Worm (Caenorhabditis elegans): ENCODE data around the gene F13A7.7.

F13A7.7 gene

DNA sequence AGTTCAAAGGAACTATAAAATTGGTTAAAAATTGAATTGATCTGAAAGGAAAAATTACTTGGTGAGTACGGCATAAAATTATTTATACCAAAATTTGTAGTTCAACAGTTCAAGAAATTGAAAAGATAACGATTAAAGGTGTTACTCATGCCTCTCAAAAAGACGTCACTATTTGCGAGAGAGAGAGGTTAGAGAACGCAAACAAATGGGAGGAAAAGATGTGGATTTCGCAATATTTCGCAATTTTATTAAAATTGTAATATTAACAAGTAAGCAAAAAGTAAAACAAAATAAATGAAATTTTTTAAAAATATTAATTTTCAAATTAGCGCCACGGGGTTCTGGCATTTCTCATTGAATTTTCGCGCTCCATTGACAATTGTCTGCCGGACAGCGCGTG lies 11.5 kb upstream of the F13A7.7 start, which contains the start of gene F13A7.11:
TSS of gene F13A7.11 (minus strand) at position 174 of the 400 bp plus-strand sequence.
- TF ChIP-seq him-1 (tag; optimal IDR thresholded peaks at IDR 0.05) (no peak), dao-5 (tag; optimal IDR thresholded peaks at IDR 0.05) (no peak), W03F9.2 (tag; optimal IDR thresholded peaks at IDR 0.05) (no peak)

DNA sequence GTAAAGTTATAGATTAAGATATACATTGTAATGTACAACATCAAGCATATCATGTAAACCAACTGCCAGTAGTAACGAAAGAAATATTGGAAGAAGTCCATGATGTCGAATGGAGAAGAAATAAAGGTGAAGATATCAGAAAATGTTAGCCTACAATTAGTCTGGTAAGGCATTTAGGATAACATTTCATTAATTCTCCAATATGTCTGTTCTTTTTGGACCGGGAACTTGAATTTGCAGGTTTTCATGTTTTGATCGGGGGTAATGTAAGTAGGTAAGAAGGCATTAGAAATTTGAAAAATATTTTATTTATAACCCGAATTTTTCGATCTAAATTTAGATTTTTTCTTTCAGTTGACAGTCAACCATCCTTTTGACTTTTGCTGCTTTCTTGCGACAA lies 10.1 kb upstream of the F13A7.7 start, which contains the start of gene srd-63:
TSS of gene srd-63 (minus strand) at position 101 of the 400 bp plus-strand sequence.
- TF ChIP-seq dao-5 (tag; optimal IDR thresholded peaks at IDR 0.05) (no peak), him-1 (tag; optimal IDR thresholded peaks at IDR 0.05) (no peak), W03F9.2 (tag; optimal IDR thresholded peaks at IDR 0.05) (no peak)

DNA sequence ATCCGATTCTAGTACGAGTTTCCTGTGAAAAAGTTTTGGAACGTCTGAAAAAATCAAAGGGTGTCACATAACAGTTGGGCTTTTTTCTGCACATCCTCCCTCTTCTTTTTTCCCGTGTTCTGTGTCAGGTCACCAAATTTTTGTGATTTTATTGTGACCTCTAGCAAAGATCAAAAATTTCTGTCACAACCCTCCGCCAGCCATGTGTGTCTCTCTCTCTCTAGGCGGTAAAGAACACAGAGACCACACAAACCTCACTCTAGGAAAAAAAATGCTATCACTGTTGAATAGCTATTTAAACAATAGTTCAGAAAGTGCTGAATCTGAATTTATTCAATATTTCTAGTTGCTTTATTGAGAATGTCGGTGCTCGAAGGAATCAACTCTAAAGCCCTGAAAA lies 7.0 kb upstream of the F13A7.7 start, which contains the start of gene gst-44:
TSS of gene gst-44 (plus strand) at position 237 of the 400 bp plus-strand sequence.
- TF ChIP-seq W03F9.2 (tag; optimal IDR thresholded peaks at IDR 0.05) = no peak
- no peak for TF ChIP-seq him-1 (tag; optimal IDR thresholded peaks at IDR 0.05)
- TF ChIP-seq dao-5 (tag; optimal IDR thresholded peaks at IDR 0.05) = no peak

DNA sequence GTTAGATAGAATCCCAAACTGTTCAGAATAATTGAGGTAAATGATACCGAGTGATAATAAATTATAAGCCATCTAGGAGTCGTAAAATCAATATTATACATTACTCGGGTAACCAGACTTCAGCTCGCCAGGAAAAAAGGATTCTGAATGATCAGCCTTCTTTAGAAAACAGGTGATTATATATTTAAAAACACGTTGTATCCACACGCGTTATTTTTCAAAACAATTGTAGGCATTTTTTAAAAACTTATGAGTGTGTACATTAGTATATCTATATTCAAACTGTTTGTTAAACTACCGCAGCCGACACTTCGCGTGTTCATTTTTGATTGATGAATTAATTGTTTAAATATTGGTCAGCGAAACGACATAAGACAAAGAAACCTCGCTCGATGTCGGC lies 4.6 kb upstream of the F13A7.7 start, which contains the start of gene sri-65:
TSS of gene sri-65 (minus strand) at position 101 of the 400 bp plus-strand sequence.
- TF ChIP-seq W03F9.2 (tag; optimal IDR thresholded peaks at IDR 0.05) (no peak), him-1 (tag; optimal IDR thresholded peaks at IDR 0.05) (no peak), dao-5 (tag; optimal IDR thresholded peaks at IDR 0.05) (no peak)

DNA sequence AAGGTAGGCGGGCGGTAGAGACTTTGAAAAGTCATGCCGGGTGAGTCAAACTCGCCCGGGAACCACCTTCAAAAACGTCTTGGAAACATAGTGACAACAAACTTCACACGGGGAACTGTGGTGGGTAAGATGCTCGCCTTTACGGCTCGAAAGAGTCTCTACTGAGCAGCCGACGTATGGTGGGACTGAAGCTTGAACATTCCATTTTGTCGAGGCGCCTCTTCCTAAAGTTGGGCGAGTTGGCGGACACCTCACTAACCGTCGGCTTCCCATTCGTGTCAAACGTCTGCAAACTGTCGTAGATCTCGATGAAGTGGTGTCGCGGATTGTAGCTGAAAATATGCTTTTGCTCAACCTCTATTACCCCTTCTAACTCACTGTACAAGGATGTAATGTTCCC lies 680 bp downstream of the F13A7.7 start:
- TF ChIP-seq dao-5 (tag; optimal IDR thresholded peaks at IDR 0.05) (no peak), W03F9.2 (tag; optimal IDR thresholded peaks at IDR 0.05) (no peak)

DNA sequence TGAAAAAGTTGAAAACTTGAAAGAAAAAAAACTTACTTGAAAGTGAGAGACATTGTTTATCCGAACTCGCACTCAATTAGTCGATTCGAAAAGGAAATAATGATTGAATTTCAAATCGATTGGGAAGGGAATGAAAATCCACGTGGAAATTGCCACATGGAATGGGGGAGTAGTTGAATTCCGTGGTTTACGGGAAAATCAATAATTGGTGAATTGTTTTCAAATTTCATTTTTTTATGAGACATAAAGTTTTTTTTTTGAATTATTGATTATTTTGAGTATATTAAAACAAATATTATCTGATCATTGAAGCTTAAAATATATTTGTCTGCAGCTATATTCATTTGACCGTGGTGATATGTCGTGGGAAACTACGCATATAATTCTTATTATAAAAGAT lies 5.8 kb downstream of the F13A7.7 start, which contains the start of gene F13A7.1:
TSS of gene F13A7.1 (minus strand) at position 101 of the 400 bp plus-strand sequence.
- TF ChIP-seq W03F9.2 (tag; optimal IDR thresholded peaks at IDR 0.05) (no peak), dao-5 (tag; optimal IDR thresholded peaks at IDR 0.05) (no peak), him-1 (tag; optimal IDR thresholded peaks at IDR 0.05) (no peak)

DNA sequence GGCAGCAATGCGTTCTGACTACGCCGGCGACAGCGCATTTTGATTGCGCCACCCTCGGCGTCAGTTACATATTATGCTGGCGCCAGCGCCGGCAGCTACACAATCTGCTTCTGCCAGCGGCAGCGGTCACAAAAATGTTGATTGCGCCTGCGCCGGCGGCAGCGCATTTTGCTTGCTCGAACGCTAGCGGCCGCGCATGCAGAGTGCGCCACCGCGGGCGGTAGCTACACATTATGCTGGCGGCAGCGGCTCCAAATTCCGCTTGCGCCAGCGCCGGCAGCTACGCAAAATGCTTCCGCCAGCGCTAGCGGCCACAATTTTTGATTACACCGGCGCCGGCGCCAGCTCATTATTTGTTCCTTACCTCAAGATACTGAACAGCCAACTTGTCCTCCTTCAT lies 6.4 kb downstream of the F13A7.7 start:
- no peak for TF ChIP-seq W03F9.2 (tag; optimal IDR thresholded peaks at IDR 0.05)
- no peak for TF ChIP-seq dao-5 (tag; optimal IDR thresholded peaks at IDR 0.05)
- TF ChIP-seq him-1 (tag; optimal IDR thresholded peaks at IDR 0.05) = no peak

DNA sequence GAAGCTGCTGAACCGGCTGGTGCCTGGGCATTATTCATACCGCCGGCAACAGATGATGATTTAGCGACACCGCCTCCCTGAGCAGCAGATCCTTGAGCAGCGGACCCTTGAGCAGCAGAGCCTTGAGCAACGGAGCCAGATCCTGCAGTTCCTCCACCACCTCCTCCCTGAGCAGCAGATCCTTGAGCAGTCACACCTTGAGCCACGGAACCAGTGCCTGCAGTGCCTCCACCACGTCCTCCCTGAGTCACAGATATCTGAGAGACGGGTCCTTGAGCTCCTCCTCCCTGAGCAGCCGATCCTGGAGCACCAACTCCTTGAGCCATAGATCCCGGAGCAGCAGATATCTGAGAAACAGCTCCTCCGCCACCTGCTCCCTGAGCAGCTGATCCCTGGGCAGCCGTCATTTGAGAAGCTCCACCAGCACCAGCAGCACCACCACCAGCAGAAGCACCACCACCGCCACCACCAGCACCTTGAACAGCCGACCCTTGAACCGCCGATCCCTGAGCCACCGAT lies 7.1 kb downstream of the F13A7.7 start:
- no peak for TF ChIP-seq him-1 (tag; optimal IDR thresholded peaks at IDR 0.05)
- TF ChIP-seq W03F9.2 (tag; optimal IDR thresholded peaks at IDR 0.05) = no peak
- no peak for TF ChIP-seq dao-5 (tag; optimal IDR thresholded peaks at IDR 0.05)

DNA sequence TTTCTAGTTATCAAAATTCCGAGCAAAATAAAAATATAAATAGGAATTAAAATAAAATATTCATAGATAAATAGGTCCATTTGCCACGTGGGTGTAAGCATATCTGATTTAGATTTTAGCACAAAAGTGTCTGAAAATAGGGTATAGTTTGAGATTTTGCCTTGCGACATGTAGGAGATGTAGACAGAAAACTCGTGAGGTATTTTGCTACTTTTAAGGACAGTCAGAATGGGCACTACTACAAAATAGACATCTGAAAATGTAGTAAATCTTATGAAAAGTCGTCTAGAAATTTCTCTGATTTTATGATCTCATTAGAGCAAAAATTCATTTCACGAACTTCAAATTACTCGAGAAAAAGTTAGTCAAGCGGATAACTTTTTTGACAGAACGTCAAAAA lies 9.0 kb downstream of the F13A7.7 start, which contains the start of gene srv-34:
TSS of gene srv-34 (minus strand) at position 101 of the 400 bp plus-strand sequence.
- no peak for TF ChIP-seq W03F9.2 (tag; optimal IDR thresholded peaks at IDR 0.05)
- TF ChIP-seq him-1 (tag; optimal IDR thresholded peaks at IDR 0.05) = no peak
- no peak for TF ChIP-seq dao-5 (tag; optimal IDR thresholded peaks at IDR 0.05)

DNA sequence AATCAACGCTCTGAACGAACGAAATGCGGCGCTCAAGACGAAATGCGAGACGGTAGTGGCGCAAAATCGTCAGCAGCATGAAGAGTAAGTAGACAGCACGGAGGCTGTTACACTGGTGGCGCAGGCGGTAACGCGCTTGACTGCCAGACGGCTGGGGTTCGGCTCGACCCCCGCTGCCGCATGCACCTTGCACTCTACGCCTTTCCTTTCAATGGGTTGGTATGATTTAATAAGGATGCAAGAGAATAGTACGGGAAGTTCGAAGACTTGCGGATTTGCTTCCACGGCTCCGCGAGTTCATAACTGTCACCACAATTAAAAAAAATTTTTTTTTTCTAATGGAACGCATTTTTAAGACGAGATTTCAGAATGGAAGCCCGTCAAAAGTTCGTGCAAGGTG lies 13.6 kb downstream of the F13A7.7 start:
- TF ChIP-seq W03F9.2 (tag; optimal IDR thresholded peaks at IDR 0.05) = peak; percentile 9
- peak; percentile 71 for TF ChIP-seq dao-5 (tag; optimal IDR thresholded peaks at IDR 0.05)
- peak; percentile 52 for TF ChIP-seq him-1 (tag; optimal IDR thresholded peaks at IDR 0.05)

DNA sequence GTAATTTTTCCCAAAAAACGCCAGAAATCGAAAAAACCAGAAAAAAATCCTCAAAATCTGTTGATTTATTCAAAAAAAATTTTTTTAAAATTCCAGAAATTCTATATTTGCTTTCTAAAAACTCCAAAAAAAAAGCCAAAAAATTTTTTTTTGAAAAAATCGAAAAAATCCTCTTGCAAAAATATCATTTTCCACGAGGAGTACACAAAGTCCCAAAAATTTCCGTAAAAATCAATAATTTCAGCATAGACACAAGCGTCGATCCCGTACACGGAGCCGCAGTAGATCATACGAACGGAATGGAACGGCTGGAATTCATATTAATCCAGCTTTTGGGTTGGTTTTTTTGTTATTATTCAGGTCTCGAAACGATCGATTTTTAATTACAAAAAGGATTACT lies 15.5 kb downstream of the F13A7.7 start:
- TF ChIP-seq him-1 (tag; optimal IDR thresholded peaks at IDR 0.05) (no peak), W03F9.2 (tag; optimal IDR thresholded peaks at IDR 0.05) (no peak), dao-5 (tag; optimal IDR thresholded peaks at IDR 0.05) (no peak)

DNA sequence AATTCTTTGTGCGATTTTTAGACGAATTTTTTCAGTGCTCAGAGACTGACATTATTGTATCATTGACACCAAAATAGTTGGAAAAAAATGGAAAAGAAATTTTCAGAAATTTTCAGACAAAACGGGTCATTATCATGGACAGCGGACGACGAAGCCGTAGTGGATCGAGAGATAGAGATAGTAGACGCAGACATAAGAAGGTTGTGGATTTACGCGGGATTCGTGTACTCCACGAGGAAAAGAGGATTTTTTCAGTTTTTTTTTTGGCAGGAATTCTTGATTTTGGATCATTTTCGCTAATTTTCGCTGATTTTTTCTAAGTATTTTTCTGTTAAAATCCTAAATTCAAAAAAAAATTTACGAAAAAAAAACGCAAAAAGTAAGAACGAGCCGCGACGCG lies 16.1 kb downstream of the F13A7.7 start, which contains the start of gene W08G11.3:
TSS of gene W08G11.3 (plus strand) at position 107 of the 400 bp plus-strand sequence.
- TF ChIP-seq W03F9.2 (tag; optimal IDR thresholded peaks at IDR 0.05) (no peak), him-1 (tag; optimal IDR thresholded peaks at IDR 0.05) (no peak), dao-5 (tag; optimal IDR thresholded peaks at IDR 0.05) (no peak)

DNA sequence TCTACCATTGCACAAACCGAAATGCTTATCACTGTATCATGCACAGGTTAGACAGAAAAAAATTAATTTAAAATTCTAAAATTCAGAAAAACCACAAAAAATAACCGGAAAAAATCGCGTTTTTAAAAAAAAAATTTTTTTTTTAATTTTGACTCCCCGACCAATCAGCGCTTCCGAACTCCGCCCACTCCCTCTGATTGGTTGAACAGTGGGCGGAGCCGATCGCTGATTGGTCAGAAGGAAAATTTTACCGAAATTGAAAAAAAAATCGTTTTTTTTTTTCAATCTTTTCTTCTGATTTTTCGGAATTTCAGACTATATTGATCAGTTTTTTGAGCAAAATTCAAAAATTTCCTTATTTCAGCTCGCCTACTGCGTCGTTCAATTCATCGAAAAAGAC lies 22.3 kb downstream of the F13A7.7 start:
- TF ChIP-seq him-1 (tag; optimal IDR thresholded peaks at IDR 0.05) = no peak
- TF ChIP-seq W03F9.2 (tag; optimal IDR thresholded peaks at IDR 0.05) = no peak
- TF ChIP-seq dao-5 (tag; optimal IDR thresholded peaks at IDR 0.05) = no peak

DNA sequence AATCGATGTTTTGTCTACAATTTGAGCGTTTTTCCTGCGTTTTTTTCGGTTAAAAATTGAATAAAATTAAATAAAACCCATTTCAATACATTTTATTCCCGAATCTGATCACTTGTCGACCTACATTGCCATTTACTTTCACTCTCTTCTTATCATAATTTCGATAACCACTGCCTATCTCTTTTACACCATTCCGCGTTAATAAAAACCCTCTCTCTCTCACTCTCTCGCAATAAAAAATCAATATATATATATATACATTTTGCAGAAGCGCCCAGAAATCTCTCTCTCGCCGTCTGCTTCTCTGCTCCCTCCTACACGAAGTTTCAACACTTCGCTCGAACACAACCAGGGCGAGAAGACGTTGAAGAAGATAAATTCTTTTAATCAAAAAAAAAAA lies 26.4 kb downstream of the F13A7.7 start, which contains the start of gene pptr-1:
TSS of gene pptr-1 (plus strand) at position 269 of the 400 bp plus-strand sequence.
- TF ChIP-seq him-1 (tag; optimal IDR thresholded peaks at IDR 0.05) (no peak), dao-5 (tag; optimal IDR thresholded peaks at IDR 0.05) (no peak), W03F9.2 (tag; optimal IDR thresholded peaks at IDR 0.05) (no peak)

DNA sequence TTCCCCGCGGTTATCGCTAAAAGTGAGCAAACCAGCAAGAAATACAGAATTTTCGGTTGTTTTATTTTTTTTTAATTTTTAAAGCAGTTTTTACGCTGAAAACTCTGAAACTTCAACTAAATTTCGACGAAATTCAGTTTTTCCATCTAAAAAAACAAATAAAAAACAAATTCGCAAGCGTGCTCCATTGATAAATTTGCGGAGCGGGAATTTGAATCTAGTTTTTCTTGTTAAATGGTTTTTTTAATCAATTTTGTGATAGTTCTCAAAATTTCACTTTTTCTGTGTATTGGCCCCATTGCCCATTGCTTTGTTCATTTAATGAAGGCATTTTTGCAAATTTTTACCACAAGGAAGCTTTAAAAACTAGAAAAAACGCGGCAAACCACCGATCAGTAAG lies 26.8 kb downstream of the F13A7.7 start:
- no peak for TF ChIP-seq W03F9.2 (tag; optimal IDR thresholded peaks at IDR 0.05)

Data from whole organism, L4/young adult.